Worm (Caenorhabditis elegans): ENCODE measurements around the gene srlf-29.

Gene srlf-29

ce11 chrII:1663516-1663915, 2.6 kb upstream of the srlf-29 start, which contains the start of gene duxl-1 (continued):
- peak; percentile 7 for TF ChIP-seq mxl-3 (GFP tag; optimal IDR thresholded peaks at IDR 0.05)
- no peak for TF ChIP-seq aly-2 (tag; optimal IDR thresholded peaks at IDR 0.05)
- no peak for TF ChIP-seq zag-1 (tag; optimal IDR thresholded peaks at IDR 0.05)
- peak; percentile 16 for TF ChIP-seq pqm-1 (tag; optimal IDR thresholded peaks at IDR 0.05)
- TF ChIP-seq madf-5 (GFP tag; IDR thresholded peaks at IDR 0.05): no peak
- no peak for TF ChIP-seq T26A8.4 (GFP tag; IDR thresholded peaks at IDR 0.05)
- no peak for TF ChIP-seq ceh-28 (tag; optimal IDR thresholded peaks at IDR 0.05)
- no peak for TF ChIP-seq php-3 (GFP tag; IDR thresholded peaks at IDR 0.05)
- TF ChIP-seq ceh-20 (GFP tag; IDR thresholded peaks at IDR 0.05): no peak
- TF ChIP-seq hif-1 (tag; optimal IDR thresholded peaks at IDR 0.05): peak in 1 of 2 experiments; percentile 86
- no peak for TF ChIP-seq dve-1 (tag; optimal IDR thresholded peaks at IDR 0.05; ENCODE audit: insufficient read depth)
- no peak for TF ChIP-seq dpl-1 (GFP tag; optimal IDR thresholded peaks at IDR 0.05)
- TF ChIP-seq fkh-10 (GFP tag; optimal IDR thresholded peaks at IDR 0.05): no peak
- TF ChIP-seq attf-4 (tag; optimal IDR thresholded peaks at IDR 0.05): no peak

- TF ChIP-seq mdt-29 (GFP tag; IDR thresholded peaks at IDR 0.05) (no peak), lin-29 (GFP tag; IDR thresholded peaks at IDR 0.05) (no peak), unc-62 (GFP tag; optimal IDR thresholded peaks at IDR 0.05 in 1 of 2) (peak in 1 of 2 experiments; percentile 62), unc-62 (tag; optimal IDR thresholded peaks at IDR 0.05) (no peak), hlh-30 (tag; optimal IDR thresholded peaks at IDR 0.05; ENCODE audit: insufficient read depth) (no peak)
These were observed 2.8 kb downstream of the srlf-29 start, which contains the start of gene srw-97 for ce11 chrII:1668913-1669312. Gene srw-97 (minus strand): TSS chrII:1669013.

- TF ChIP-seq hif-1 (tag; optimal IDR thresholded peaks at IDR 0.05) (no peak), hlh-11 (tag; optimal IDR thresholded peaks at IDR 0.05) (peak; percentile 25), nhr-28 (tag; optimal IDR thresholded peaks at IDR 0.05) (peak; percentile 6), aha-1 (tag) (peak; percentile 46)
These were observed 4.2 kb downstream of the srlf-29 start, which contains the start of gene nhx-6 for ce11 chrII:1670260-1670879. Gene nhx-6 (plus strand): TSS chrII:1670829.

ce11 chrII:1670985-1671384, 4.9 kb downstream of the srlf-29 start:
- TF ChIP-seq egl-43 (GFP tag; IDR thresholded peaks at IDR 0.05) (no peak), aha-1 (tag) (peak; percentile 91)

ce11 chrII:1672673-1673072, 6.5 kb downstream of the srlf-29 start:
- TF ChIP-seq aha-1 (tag) (peak; percentile 54), rbr-2 (tag; optimal IDR thresholded peaks at IDR 0.05) (no peak), set-16 (GFP tag; IDR thresholded peaks at IDR 0.05) (peak; percentile 68; the same call in 1 of the 2 replicates), tra-1 (GFP tag; IDR thresholded peaks at IDR 0.05) (no peak), lin-29 (GFP tag; IDR thresholded peaks at IDR 0.05) (no peak), nhr-77 (tag; optimal IDR thresholded peaks at IDR 0.05) (no peak), ceh-44 (GFP tag; IDR thresholded peaks at IDR 0.05) (no peak), Y75B8A.6 (GFP tag; IDR thresholded peaks at IDR 0.05) (no peak), nhr-48 (tag; optimal IDR thresholded peaks at IDR 0.05) (no peak), duxl-1 (tag; optimal IDR thresholded peaks at IDR 0.05; ENCODE audit: poor library complexity) (no peak), R02D3.7 (tag; optimal IDR thresholded peaks at IDR 0.05) (no peak), ceh-28 (tag; optimal IDR thresholded peaks at IDR 0.05) (no peak), zfp-2 (tag; optimal IDR thresholded peaks at IDR 0.05) (no peak), aly-2 (tag; optimal IDR thresholded peaks at IDR 0.05) (no peak), ZK546.5 (tag; optimal IDR thresholded peaks at IDR 0.05) (no peak)
